Fruit fly (Drosophila melanogaster) whole organism, embryonic: ENCODE data around the gene Trm1.

Source experiments
- C15 ChIP-seq: fragments of 200-800 bp; sonication (Bioruptor generic); IDR thresholded peaks from 3 replicates; pipeline ENCODE4 v1.3.6; 2022; ENCODE audit warnings: missing biosample characterization, missing genetic modification characterization
- CG10147 ChIP-seq: fragments of 200-800 bp; sonication (Bioruptor generic); optimal IDR thresholded peaks from 2 replicates; lab custom pipeline; 2019; ENCODE audit warnings: missing biosample characterization, mild to moderate bottlenecking, missing genetic modification characterization, moderate library complexity
- CG10209 ChIP-seq: fragments of 200-800 bp; sonication (Bioruptor generic); optimal IDR thresholded peaks from 3 replicates; lab custom pipeline; 2017; ENCODE audit warnings: missing biosample characterization, mild to moderate bottlenecking, missing genetic modification characterization, missing genetic modification reagents
- CG10979 ChIP-seq: fragments of 200-800 bp; sonication (Bioruptor generic); optimal IDR thresholded peaks from 2 replicates; lab custom pipeline; 2018; ENCODE audit warnings: missing biosample characterization, mild to moderate bottlenecking, missing genetic modification characterization, moderate library complexity
- CG12659 ChIP-seq: fragments of 200-800 bp; sonication (Bioruptor generic); optimal IDR thresholded peaks from 3 replicates; lab custom pipeline; 2017; ENCODE audit warnings: mild to moderate bottlenecking, missing biosample characterization, missing genetic modification reagents, missing genetic modification characterization
- CG12744 ChIP-seq: fragments of 200-800 bp; sonication (Bioruptor generic); optimal IDR thresholded peaks from 2 replicates; lab custom pipeline; 2016; ENCODE audit warnings: missing biosample characterization, missing genetic modification characterization
- CG13624 ChIP-seq: fragments of 200-800 bp; sonication (Bioruptor generic); optimal IDR thresholded peaks from 2 replicates; lab custom pipeline; 2016; ENCODE audit warnings: missing biosample characterization, missing genetic modification characterization
- CG14050 ChIP-seq: fragments of 200-800 bp; sonication (Bioruptor generic); IDR thresholded peaks from 3 replicates; pipeline ENCODE4 v1.3.6; 2022; ENCODE audit warnings: missing biosample characterization, missing genetic modification characterization
- CG15601 ChIP-seq: fragments of 200-800 bp; sonication (Bioruptor generic); optimal IDR thresholded peaks from 3 replicates; lab custom pipeline; 2019; ENCODE audit warnings: missing biosample characterization, mild to moderate bottlenecking, missing genetic modification characterization, moderate library complexity
- CG17186 ChIP-seq: fragments of 200-800 bp; sonication (Bioruptor generic); optimal IDR thresholded peaks from 3 replicates; lab custom pipeline; 2017; ENCODE audit warnings: missing biosample characterization, missing genetic modification reagents, missing genetic modification characterization
- CG18011 ChIP-seq: fragments of 200-800 bp; sonication (Bioruptor generic); optimal IDR thresholded peaks from 2 replicates; lab custom pipeline; 2017; ENCODE audit warnings: missing biosample characterization, missing genetic modification characterization, mild to moderate bottlenecking, moderate library complexity, missing genotype
- CG2129 ChIP-seq: fragments of 200-800 bp; sonication (Bioruptor generic); IDR thresholded peaks from 2 replicates; pipeline ENCODE4 v1.3.6; 2022; ENCODE audit warnings: missing biosample characterization, missing genetic modification characterization; ENCODE audit not compliant: partially characterized antibody
- CG30431 ChIP-seq: fragments of 200-800 bp; sonication (Bioruptor generic); optimal IDR thresholded peaks from 2 replicates; lab custom pipeline; 2017; ENCODE audit warnings: missing biosample characterization, missing genetic modification characterization
- CG34224 ChIP-seq: fragments of 200-800 bp; sonication (Bioruptor generic); IDR thresholded peaks from 3 replicates; pipeline ENCODE4 v1.3.6; 2022; ENCODE audit warnings: missing biosample characterization, missing genetic modification characterization; ENCODE audit not compliant: partially characterized antibody
- CG4617 ChIP-seq: fragments of 200-800 bp; sonication (Bioruptor generic); optimal IDR thresholded peaks from 3 replicates; lab custom pipeline; 2016; ENCODE audit warnings: missing biosample characterization, missing genetic modification characterization, borderline replicate concordance
- CG6254 ChIP-seq: fragments of 200-800 bp; sonication (Bioruptor generic); optimal IDR thresholded peaks from 3 replicates; lab custom pipeline; 2017; ENCODE audit warnings: mild to moderate bottlenecking, missing biosample characterization, missing genetic modification reagents, missing genetic modification characterization
- CG6683 ChIP-seq: fragments of 200-800 bp; sonication (Bioruptor generic); optimal IDR thresholded peaks from 2 replicates; lab custom pipeline; 2017; ENCODE audit warnings: missing biosample characterization, mild to moderate bottlenecking, missing genetic modification characterization, missing genetic modification reagents
- CG6765 ChIP-seq: fragments of 200-800 bp; sonication (Bioruptor generic); optimal IDR thresholded peaks from 3 replicates; lab custom pipeline; 2017; ENCODE audit warnings: missing biosample characterization, mild to moderate bottlenecking, missing genetic modification characterization
- Camta ChIP-seq: fragments of 200-800 bp; sonication (Bioruptor generic); optimal IDR thresholded peaks from 2 replicates; lab custom pipeline; 2016; ENCODE audit warnings: missing biosample characterization, missing genetic modification characterization
- Dbx ChIP-seq: fragments of 200-800 bp; sonication (Bioruptor generic); IDR thresholded peaks from 3 replicates; pipeline ENCODE4 v1.3.6; 2022; ENCODE audit warnings: missing biosample characterization, missing genetic modification characterization
- Dip2 ChIP-seq: fragments of 200-800 bp; sonication (Bioruptor generic); IDR thresholded peaks from 2 replicates; pipeline ENCODE4 v1.3.6; 2022; ENCODE audit warnings: missing biosample characterization, missing genetic modification characterization
- Dll ChIP-seq: fragments of 200-800 bp; sonication (Bioruptor generic); IDR thresholded peaks from 4 replicates; pipeline ENCODE4 v1.3.6; 2022; ENCODE audit warnings: missing biosample characterization, missing genetic modification characterization; ENCODE audit not compliant: partially characterized antibody
- Dp ChIP-seq: fragments of 200-800 bp; sonication (Bioruptor generic); optimal IDR thresholded peaks from 2 replicates; lab custom pipeline; 2018; ENCODE audit warnings: missing biosample characterization, mild to moderate bottlenecking, missing genetic modification characterization, moderate library complexity
- Dref ChIP-seq: fragments of 200-800 bp; sonication (Bioruptor generic); IDR thresholded peaks from 2 replicates; pipeline ENCODE4 v1.3.6; 2022; ENCODE audit warnings: missing biosample characterization, missing genetic modification characterization
- E2f2 ChIP-seq: fragments of 200-800 bp; sonication (Bioruptor generic); IDR thresholded peaks from 2 replicates; pipeline ENCODE4 v1.3.6; 2022; ENCODE audit warnings: missing biosample characterization, missing genetic modification characterization
- GATAe ChIP-seq: fragments of 200-800 bp; sonication (Bioruptor generic); conservative IDR thresholded peaks from 2 replicates; pipeline ENCODE4 v1.3.6; 2022; ENCODE audit warnings: missing biosample characterization, missing genetic modification characterization
- MTF-1 ChIP-seq: fragments of 200-800 bp; sonication (Bioruptor generic); optimal IDR thresholded peaks from 2 replicates; lab custom pipeline; 2018; ENCODE audit warnings: missing biosample characterization, mild to moderate bottlenecking, missing genetic modification characterization, borderline replicate concordance
- NfI ChIP-seq: fragments of 200-800 bp; sonication (Bioruptor generic); optimal IDR thresholded peaks from 3 replicates; lab custom pipeline; 2018; ENCODE audit warnings: missing biosample characterization, mild to moderate bottlenecking, missing genetic modification characterization, moderate library complexity
- Taf1 ChIP-seq: fragments of 200-800 bp; sonication (Bioruptor generic); IDR thresholded peaks from 2 replicates; pipeline ENCODE4 v1.3.6; 2022; ENCODE audit warnings: missing biosample characterization, missing genetic modification characterization
- abd-A ChIP-seq: fragments of 200-800 bp; sonication (Bioruptor generic); optimal IDR thresholded peaks from 3 replicates; lab custom pipeline; 2019; ENCODE audit warnings: missing biosample characterization, mild to moderate bottlenecking, missing genetic modification characterization, moderate library complexity
- bbx ChIP-seq: fragments of 200-800 bp; sonication (Bioruptor generic); IDR thresholded peaks from 2 replicates; pipeline ENCODE4 v1.3.6; 2022; ENCODE audit warnings: missing biosample characterization, missing genetic modification characterization; ENCODE audit not compliant: partially characterized antibody
- chn ChIP-seq: fragments of 200-800 bp; sonication (Bioruptor generic); optimal IDR thresholded peaks from 2 replicates; lab custom pipeline; 2016; ENCODE audit warnings: missing biosample characterization, missing genetic modification characterization
- crp ChIP-seq, 2 experiments: fragments of 200-800 bp; sonication (Bioruptor generic); optimal IDR thresholded peaks; 2 replicates in 1 of 2; 3 replicates in 1 of 2; lab custom pipeline; 2017; ENCODE audit warnings: missing biosample characterization in 2 of 2, missing genetic modification characterization in 2 of 2, mild to moderate bottlenecking in 1 of 2, moderate library complexity in 1 of 2
- cwo ChIP-seq: fragments of 200-800 bp; sonication (Bioruptor generic); optimal IDR thresholded peaks from 3 replicates; lab custom pipeline; 2017; ENCODE audit warnings: missing biosample characterization, missing genetic modification characterization, mild to moderate bottlenecking, moderate library complexity, missing genetic modification reagents
- ems ChIP-seq: fragments of 200-800 bp; sonication (Bioruptor generic); optimal IDR thresholded peaks from 3 replicates; lab custom pipeline; 2016; ENCODE audit warnings: missing biosample characterization, missing genetic modification characterization
- eve ChIP-seq, 2 experiments: fragments of >200 bp; optimal IDR thresholded peaks; 2 replicates each; lab custom pipeline; 2017; ENCODE audit warnings: missing biosample characterization in 2 of 2, missing genetic modification characterization in 2 of 2
- fd102C ChIP-seq: fragments of 200-800 bp; sonication (Bioruptor generic); optimal IDR thresholded peaks from 2 replicates; lab custom pipeline; 2018; ENCODE audit warnings: missing biosample characterization, mild to moderate bottlenecking, missing genetic modification characterization, moderate library complexity
- gcm2 ChIP-seq: fragments of 200-800 bp; sonication (Bioruptor generic); optimal IDR thresholded peaks from 2 replicates; lab custom pipeline; 2016; ENCODE audit warnings: missing biosample characterization, missing genetic modification characterization
- jigr1 ChIP-seq: fragments of 200-800 bp; sonication (Bioruptor generic); IDR thresholded peaks from 3 replicates; pipeline ENCODE4 v1.3.6; 2022; ENCODE audit warnings: missing biosample characterization, missing genetic modification characterization
- ken ChIP-seq: fragments of 200-800 bp; sonication (Bioruptor generic); IDR thresholded peaks from 3 replicates; pipeline ENCODE4 v1.3.6; 2022; ENCODE audit warnings: missing biosample characterization, missing genetic modification characterization
- knrl ChIP-seq: fragments of 200-800 bp; sonication (Bioruptor generic); IDR thresholded peaks from 3 replicates; pipeline ENCODE4 v1.3.6; 2022; ENCODE audit warnings: missing biosample characterization, missing genetic modification characterization; ENCODE audit not compliant: partially characterized antibody
- lbe ChIP-seq: fragments of 200-800 bp; sonication (Bioruptor generic); optimal IDR thresholded peaks from 2 replicates; lab custom pipeline; 2016; ENCODE audit warnings: missing biosample characterization, mild to moderate bottlenecking, missing genetic modification characterization
- pan ChIP-seq, 4 experiments: fragments of >200 bp in 3 of 4; fragments of 200-800 bp in 1 of 4; sonication (Bioruptor generic) in 1 of 4; optimal IDR thresholded peaks in 3 of 4; IDR thresholded peaks in 1 of 4; 2 replicates each; pipeline versions ENCODE4 v1.3.6 to Lab custom; 2017 to 2022; ENCODE audit warnings: missing biosample characterization in 2 of 4, missing genetic modification characterization in 2 of 4, mixed read lengths in 1 of 4
- peb ChIP-seq: fragments of 200-800 bp; sonication (Bioruptor generic); IDR thresholded peaks from 2 replicates; pipeline ENCODE4 v1.3.6; 2022; ENCODE audit warnings: missing biosample characterization, missing genetic modification characterization
- pho ChIP-seq: fragments of 200-800 bp; sonication (Bioruptor generic); optimal IDR thresholded peaks from 2 replicates; lab custom pipeline; 2016; ENCODE audit warnings: missing biosample characterization, missing genetic modification characterization
- rib ChIP-seq: fragments of 200-800 bp; sonication (Bioruptor generic); IDR thresholded peaks from 2 replicates; pipeline ENCODE4 v1.3.6; 2022; ENCODE audit warnings: missing biosample characterization, missing genetic modification characterization
- sc ChIP-seq, 3 experiments: fragments of >200 bp in 2 of 3; fragments of 200-800 bp in 1 of 3; sonication (Bioruptor generic) in 1 of 3; optimal IDR thresholded peaks; 2 replicates in 2 of 3; 3 replicates in 1 of 3; lab custom pipeline; 2017; ENCODE audit warnings: mild to moderate bottlenecking in 1 of 3, missing biosample characterization in 1 of 3, missing genetic modification characterization in 1 of 3, missing genetic modification reagents in 1 of 3
- seq ChIP-seq: fragments of 200-800 bp; sonication (Bioruptor generic); IDR thresholded peaks from 2 replicates; pipeline ENCODE4 v1.3.6; 2022; ENCODE audit warnings: missing biosample characterization, missing genetic modification characterization
- twi ChIP-seq: fragments of 200-800 bp; optimal IDR thresholded peaks from 2 replicates; lab custom pipeline; 2019; ENCODE audit warnings: missing biosample characterization, mild to moderate bottlenecking, missing genetic modification characterization, moderate library complexity

The Trm1 gene

dm6 chr2L:12424555-12424954 is 3.3 kb upstream of the Trm1 start, which contains the start of gene Fam92:
Gene Fam92 (plus strand): TSS chr2L:12424904.
- peak; percentile 10 for TF ChIP-seq CG10209
- no peak for TF ChIP-seq CG34224
- no peak for TF ChIP-seq CG18011 (GFP tag; lab: Kevin White, UChicago)
- no peak for TF ChIP-seq sc (optimal IDR thresholded peaks at IDR 0.05; lab: Kevin White, UChicago)
- no peak for TF ChIP-seq sc (GFP tag; optimal IDR thresholded peaks at IDR 0.05; lab: Kevin White, UChicago)
- TF ChIP-seq jigr1 = no peak
- no peak for TF ChIP-seq ems (GFP tag; lab: Kevin White, UChicago)
- peak; percentile 65 for TF ChIP-seq MTF-1 (GFP tag; lab: Kevin White, UChicago)
- TF ChIP-seq lbe (GFP tag; lab: Kevin White, UChicago) = peak; percentile 51
- no peak for TF ChIP-seq pho (GFP tag; lab: Kevin White, UChicago)
- no peak for TF ChIP-seq seq (GFP tag; lab: Robert Waterston, UW)
- no peak for TF ChIP-seq CG2129
- peak; percentile 38 for TF ChIP-seq CG13624
- peak; percentile 56 for TF ChIP-seq CG10979 (tag; lab: Kevin White, UChicago)
- TF ChIP-seq bbx (GFP tag; lab: Robert Waterston, UW) = peak; percentile 14; the same call in 1 of the 2 replicates
- no peak for TF ChIP-seq knrl (GFP tag; lab: Robert Waterston, UW)
- no peak for TF ChIP-seq crp (GFP tag; optimal IDR thresholded peaks at IDR 0.05; lab: Kevin White, UChicago)
- TF ChIP-seq eve (GFP tag; optimal IDR thresholded peaks at IDR 0.05; lab: Kevin White, UChicago) = no peak
- TF ChIP-seq CG30431 (GFP tag; lab: Kevin White, UChicago) = no peak
- TF ChIP-seq CG12744 (GFP tag; lab: Kevin White, UChicago) = peak; percentile 54
- no peak for TF ChIP-seq CG6254 (GFP tag; lab: Kevin White, UChicago)
- TF ChIP-seq Camta (GFP tag; lab: Kevin White, UChicago) = peak; percentile 19
- TF ChIP-seq peb (GFP tag; lab: Robert Waterston, UW) = no peak
- TF ChIP-seq CG17186 (GFP tag; lab: Kevin White, UChicago) = no peak
- TF ChIP-seq fd102C = no peak
- TF ChIP-seq CG4617 = peak; percentile 2
- no peak; the same call in 2 of the 3 replicates for TF ChIP-seq CG14050 (GFP tag; lab: Robert Waterston, UW)
- TF ChIP-seq Taf1 (GFP tag; lab: Robert Waterston, UW) = no peak
- peak; percentile 25 for TF ChIP-seq CG10147 (GFP tag; lab: Kevin White, UChicago)
- no peak for TF ChIP-seq GATAe
- no peak for TF ChIP-seq Dip2 (GFP tag; lab: Robert Waterston, UW)
- no peak for TF ChIP-seq abd-A (tag; lab: Kevin White, UChicago)
- no peak for TF ChIP-seq Dll (GFP tag; lab: Robert Waterston, UW)
- peak; percentile 29 for TF ChIP-seq twi (tag; lab: Kevin White, UChicago)
- TF ChIP-seq CG15601 (tag; lab: Kevin White, UChicago) = peak; percentile 60
- TF ChIP-seq Dref = no peak
- no peak for TF ChIP-seq CG6765
- 0 out of 3 replicates have a peak, but pooled peaks have one; percentile 13 for TF ChIP-seq Dbx
- no peak for TF ChIP-seq pan (optimal IDR thresholded peaks at IDR 0.05; lab: Kevin White, UChicago)
- peak in 1 of 2 experiments; percentile 66 for TF ChIP-seq pan (GFP tag; optimal IDR thresholded peaks at IDR 0.05 in 1 of 2, IDR thresholded peaks at IDR 0.05 in 1 of 2)
- no peak for TF ChIP-seq CG6683
- TF ChIP-seq gcm2 (GFP tag; lab: Kevin White, UChicago) = no peak
- TF ChIP-seq ken = no peak
- no peak for TF ChIP-seq rib (GFP tag; lab: Robert Waterston, UW)
- TF ChIP-seq chn (GFP tag; lab: Kevin White, UChicago) = peak; percentile 7
- peak; percentile 37 for TF ChIP-seq Dp (GFP tag; lab: Kevin White, UChicago)
- TF ChIP-seq E2f2 (GFP tag; lab: Robert Waterston, UW) = peak; percentile 32; the same call in 1 of the 2 replicates
- no peak for TF ChIP-seq C15 (GFP tag; lab: Robert Waterston, UW)
- TF ChIP-seq NfI (GFP tag; lab: Kevin White, UChicago) = peak; percentile 71
- TF ChIP-seq CG12659 (GFP tag; lab: Kevin White, UChicago) = peak; percentile 62
- no peak for TF ChIP-seq cwo
